Worm (Caenorhabditis elegans) whole organism, L4 larva: ENCODE measurements around the gene cpf-1.
A peak's percentile ranks its signal among the peaks of the same experiment; 100 is the strongest.

Source experiments
- F44E2.7 ChIP-seq: fragments of 200-800 bp; sonication (Bioruptor generic); IDR thresholded peaks from 2 replicates; pipeline ENCODE4 v2.1.2; 2022; ENCODE audit warnings: missing genetic modification characterization, missing compliant biosample characterization
- F49E8.2 ChIP-seq: sonication (generic microtip); optimal IDR thresholded peaks from 2 replicates; lab custom pipeline; 2016; ENCODE audit warnings: missing compliant biosample characterization, mild to moderate bottlenecking, missing genetic modification characterization, borderline replicate concordance
- R02D3.7 ChIP-seq: fragments of 150-350 bp; sonication (generic microtip); optimal IDR thresholded peaks from 3 replicates; lab custom pipeline; 2014; ENCODE audit warnings: missing biosample characterization, missing genetic modification characterization
- T20F7.1 ChIP-seq: fragments of 200-800 bp; sonication (Bioruptor generic); optimal IDR thresholded peaks from 2 replicates; lab custom pipeline; 2018; ENCODE audit warnings: mild to moderate bottlenecking, missing genetic modification characterization, missing compliant biosample characterization
- T26A8.4 ChIP-seq: fragments of 200-800 bp; sonication (Bioruptor generic); IDR thresholded peaks from 2 replicates; pipeline ENCODE4 v1.3.6; 2022; ENCODE audit warnings: missing genetic modification characterization, missing compliant biosample characterization
- Y105C5A.15 ChIP-seq: fragments of 200-800 bp; sonication (Bioruptor generic); IDR thresholded peaks from 2 replicates; pipeline ENCODE4 v1.3.6; 2022; ENCODE audit warnings: missing genetic modification characterization, missing compliant biosample characterization
- aha-1 ChIP-seq: fragments of 150-350 bp; peaks from one replicate; lab custom pipeline; 2014; ENCODE audit warnings: missing biosample characterization, missing genetic modification characterization
- attf-4 ChIP-seq: sonication (generic microtip); optimal IDR thresholded peaks from 3 replicates; lab custom pipeline; 2017; ENCODE audit warnings: missing biosample characterization, missing genetic modification characterization
- ceh-28 ChIP-seq: fragments of 150-350 bp; optimal IDR thresholded peaks from 2 replicates; lab custom pipeline; 2014; ENCODE audit warnings: missing biosample characterization, missing genetic modification reagents, missing genetic modification characterization
- ces-1 ChIP-seq: fragments of 150-350 bp; sonication (generic microtip); optimal IDR thresholded peaks from 4 replicates; lab custom pipeline; 2014; ENCODE audit warnings: missing biosample characterization, missing genetic modification reagents, missing genetic modification characterization
- cey-2 ChIP-seq: sonication (generic microtip); optimal IDR thresholded peaks from 3 replicates; lab custom pipeline; 2017; ENCODE audit warnings: missing genetic modification characterization, mild to moderate bottlenecking, missing compliant biosample characterization, antibody characterized with exemption, borderline replicate concordance; ENCODE audit not compliant: insufficient read depth
- ctbp-1 ChIP-seq: fragments of 200-800 bp; sonication (Bioruptor generic); IDR thresholded peaks from 2 replicates; pipeline ENCODE4 v1.3.6; 2022; ENCODE audit warnings: missing genetic modification reagents, missing genetic modification characterization, missing compliant biosample characterization
- daf-16 ChIP-seq, 3 experiments: sonication (generic microtip); optimal IDR thresholded peaks; 2 replicates each; lab custom pipeline; 2016 to 2017; ENCODE audit warnings: missing genetic modification characterization in 3 of 3, missing genetic modification reagents in 3 of 3, mild to moderate bottlenecking in 2 of 3, missing compliant biosample characterization in 2 of 3, missing biosample characterization in 1 of 3, moderate library complexity in 1 of 3
- daf-19 ChIP-seq: fragments of 200-800 bp; sonication (Bioruptor generic); conservative IDR thresholded peaks from 2 replicates; pipeline ENCODE4 v1.3.6; 2022; ENCODE audit warnings: missing genetic modification characterization, missing compliant biosample characterization
- dpl-1 ChIP-seq: fragments of 150-350 bp; optimal IDR thresholded peaks from 2 replicates; lab custom pipeline; 2014; ENCODE audit warnings: missing biosample characterization, missing genetic modification reagents, missing genetic modification characterization
- egl-43 ChIP-seq: fragments of 200-800 bp; sonication (Bioruptor generic); IDR thresholded peaks from 2 replicates; pipeline ENCODE4 v1.3.6; 2022; ENCODE audit warnings: missing genetic modification reagents, missing genetic modification characterization, missing compliant biosample characterization
- fkh-10 ChIP-seq: fragments of 150-350 bp; optimal IDR thresholded peaks from 2 replicates; lab custom pipeline; 2014; ENCODE audit warnings: missing biosample characterization, missing genetic modification reagents, missing genetic modification characterization
- fos-1 ChIP-seq: fragments of 150-350 bp; optimal IDR thresholded peaks from 2 replicates; lab custom pipeline; 2014; ENCODE audit warnings: missing biosample characterization, missing genetic modification characterization
- hif-1 ChIP-seq, 2 experiments: sonication (generic microtip); optimal IDR thresholded peaks; 2 replicates each; lab custom pipeline; 2016 to 2017; ENCODE audit warnings: missing compliant biosample characterization in 2 of 2, missing genetic modification characterization in 2 of 2, missing genetic modification reagents in 2 of 2, missing genotype in 2 of 2, mild to moderate bottlenecking in 1 of 2
- hlh-11 ChIP-seq: fragments of 200-800 bp; sonication (Bioruptor generic); optimal IDR thresholded peaks from 2 replicates; lab custom pipeline; 2018; ENCODE audit warnings: mild to moderate bottlenecking, missing genetic modification characterization, missing compliant biosample characterization
- hlh-30 ChIP-seq: sonication (generic microtip); optimal IDR thresholded peaks from 2 replicates; lab custom pipeline; 2017; ENCODE audit warnings: antibody characterized with exemption, mild to moderate bottlenecking, missing genetic modification characterization, missing compliant biosample characterization; ENCODE audit not compliant: insufficient read depth
- hmg-1.1 ChIP-seq: fragments of 200-800 bp; sonication (Bioruptor generic); IDR thresholded peaks from 2 replicates; pipeline ENCODE4 v1.3.6; 2022; ENCODE audit warnings: missing genetic modification reagents, missing genetic modification characterization, missing compliant biosample characterization
- lim-7 ChIP-seq: fragments of 200-800 bp; sonication (Bioruptor generic); IDR thresholded peaks from 2 replicates; pipeline ENCODE4 v1.3.6; 2022; ENCODE audit warnings: missing genetic modification characterization, missing compliant biosample characterization
- lin-1 ChIP-seq: fragments of 200-800 bp; sonication (Bioruptor generic); IDR thresholded peaks from 2 replicates; pipeline ENCODE4 v1.3.6; 2022; ENCODE audit warnings: missing genetic modification reagents, missing genetic modification characterization, missing compliant biosample characterization
- lin-13 ChIP-seq: fragments of 150-350 bp; optimal IDR thresholded peaks from 2 replicates; lab custom pipeline; 2014; ENCODE audit warnings: missing biosample characterization, missing genetic modification reagents, missing genetic modification characterization
- lin-15B ChIP-seq: fragments of 150-350 bp; sonication (generic microtip); optimal IDR thresholded peaks from 3 replicates; lab custom pipeline; 2014; ENCODE audit warnings: missing biosample characterization, missing genetic modification characterization
- lin-38 ChIP-seq: fragments of 200-800 bp; sonication (Bioruptor generic); IDR thresholded peaks from 2 replicates; pipeline ENCODE4 v1.3.6; 2022; ENCODE audit warnings: missing genetic modification reagents, missing genetic modification characterization, missing compliant biosample characterization
- lir-3 ChIP-seq: sonication (generic microtip); optimal IDR thresholded peaks from 2 replicates; lab custom pipeline; 2016; ENCODE audit warnings: mild to moderate bottlenecking, missing genetic modification characterization, missing compliant biosample characterization
- lsy-2 ChIP-seq, 2 experiments: fragments of 150-350 bp in 1 of 2; sonication (generic microtip) in 1 of 2; optimal IDR thresholded peaks; 2 replicates each; lab custom pipeline; 2014 to 2017; ENCODE audit warnings: missing biosample characterization in 2 of 2, missing genetic modification characterization in 2 of 2
- mdl-1 ChIP-seq, 2 experiments: fragments of 150-350 bp in 1 of 2; sonication (generic microtip) in 1 of 2; optimal IDR thresholded peaks; 2 replicates each; lab custom pipeline; 2014 to 2017; ENCODE audit warnings: missing biosample characterization in 2 of 2, missing genetic modification characterization in 2 of 2
- mep-1 ChIP-seq: fragments of 150-350 bp; sonication (generic microtip); optimal IDR thresholded peaks from 3 replicates; lab custom pipeline; 2014; ENCODE audit warnings: missing biosample characterization, missing genetic modification characterization
- mes-2 ChIP-seq: sonication (generic microtip); optimal IDR thresholded peaks from 2 replicates; lab custom pipeline; 2016; ENCODE audit warnings: missing genotype, mild to moderate bottlenecking, missing genetic modification characterization, missing compliant biosample characterization; ENCODE audit not compliant: poor library complexity, severe bottlenecking
- mxl-2 ChIP-seq: fragments of 200-800 bp; sonication (Bioruptor generic); conservative IDR thresholded peaks from 2 replicates; pipeline ENCODE4 v1.3.6; 2022; ENCODE audit warnings: missing genetic modification reagents, missing genetic modification characterization, missing compliant biosample characterization
- mxl-3 ChIP-seq: fragments of 200-800 bp; sonication (Bioruptor generic); optimal IDR thresholded peaks from 2 replicates; lab custom pipeline; 2018; ENCODE audit warnings: mild to moderate bottlenecking, missing genetic modification characterization, missing compliant biosample characterization
- nhr-102 ChIP-seq: sonication (generic microtip); optimal IDR thresholded peaks from 2 replicates; lab custom pipeline; 2016; ENCODE audit warnings: mild to moderate bottlenecking, missing genetic modification characterization, moderate library complexity, missing compliant biosample characterization
- nhr-11 ChIP-seq: fragments of 150-350 bp; optimal IDR thresholded peaks from 2 replicates; lab custom pipeline; 2014; ENCODE audit warnings: missing biosample characterization, missing genetic modification characterization
- nhr-237 ChIP-seq: sonication (generic microtip); optimal IDR thresholded peaks from 2 replicates; lab custom pipeline; 2017; ENCODE audit warnings: missing biosample characterization, missing genetic modification characterization
- nhr-28 ChIP-seq: fragments of 150-350 bp; optimal IDR thresholded peaks from 2 replicates; lab custom pipeline; 2014; ENCODE audit warnings: missing biosample characterization, missing genetic modification characterization
- nhr-42 ChIP-seq: fragments of 200-800 bp; sonication (Bioruptor generic); IDR thresholded peaks from 2 replicates; pipeline ENCODE4 v1.3.6; 2022; ENCODE audit warnings: missing genetic modification characterization, missing compliant biosample characterization
- nhr-6 ChIP-seq: fragments of 150-350 bp; optimal IDR thresholded peaks from 2 replicates; lab custom pipeline; 2014; ENCODE audit warnings: missing biosample characterization, missing genetic modification characterization
- nhr-77 ChIP-seq: fragments of 150-350 bp; optimal IDR thresholded peaks from 2 replicates; lab custom pipeline; 2014; ENCODE audit warnings: missing biosample characterization, missing genetic modification characterization
- rbr-2 ChIP-seq: sonication (generic microtip); optimal IDR thresholded peaks from 2 replicates; lab custom pipeline; 2016; ENCODE audit warnings: missing genotype, missing genetic modification characterization, missing compliant biosample characterization
- sdz-12 ChIP-seq: fragments of 200-800 bp; sonication (Bioruptor generic); optimal IDR thresholded peaks from 2 replicates; lab custom pipeline; 2018; ENCODE audit warnings: mild to moderate bottlenecking, missing genetic modification characterization, missing compliant biosample characterization
- set-16 ChIP-seq: fragments of 200-800 bp; sonication (Bioruptor generic); IDR thresholded peaks from 2 replicates; pipeline ENCODE4 v1.3.6; 2022; ENCODE audit warnings: missing genetic modification reagents, missing genetic modification characterization, missing compliant biosample characterization
- snpc-1.2 ChIP-seq: fragments of 200-800 bp; sonication (Bioruptor generic); IDR thresholded peaks from 2 replicates; pipeline ENCODE4 v1.3.6; 2022; ENCODE audit warnings: missing genetic modification reagents, missing genetic modification characterization, missing compliant biosample characterization
- spr-1 ChIP-seq: sonication (generic microtip); optimal IDR thresholded peaks from 2 replicates; lab custom pipeline; 2016; ENCODE audit warnings: mild to moderate bottlenecking, missing genetic modification characterization, missing compliant biosample characterization
- unc-39 ChIP-seq: sonication (generic microtip); optimal IDR thresholded peaks from 2 replicates; lab custom pipeline; 2017; ENCODE audit warnings: missing biosample characterization, missing genetic modification characterization
- zag-1 ChIP-seq: fragments of 150-350 bp; optimal IDR thresholded peaks from 2 replicates; lab custom pipeline; 2014; ENCODE audit warnings: missing biosample characterization, missing genetic modification characterization
- zfp-3 ChIP-seq: fragments of 200-800 bp; sonication (Bioruptor generic); conservative IDR thresholded peaks from 2 replicates; pipeline ENCODE4 v1.3.6; 2022; ENCODE audit warnings: missing genetic modification reagents, missing genetic modification characterization, missing compliant biosample characterization

The cpf-1 gene

ce11 chrII:8602337-8602944 is at the start of gene cpf-1, which contains the start of gene rpl-26:
Gene cpf-1 (minus strand): TSS chrII:8602440.
Gene rpl-26 (plus strand): TSS chrII:8602785.
- TF ChIP-seq ctbp-1 (no peak), lin-13 (no peak), lin-38 (peak; percentile 63), nhr-237 (tag; lab: Kevin White, UChicago) (no peak), zag-1 (tag; lab: Kevin White, UChicago) (no peak), R02D3.7 (tag; lab: Kevin White, UChicago) (no peak), cey-2 (no peak), ceh-28 (tag; lab: Kevin White, UChicago) (no peak), sdz-12 (no peak), daf-16 (GFP tag; optimal IDR thresholded peaks at IDR 0.05; lab: Kevin White, UChicago) (no peak), daf-16 (tag; optimal IDR thresholded peaks at IDR 0.05; lab: Kevin White, UChicago) (no peak), aha-1 (tag; lab: Kevin White, UChicago) (peak; percentile 61), F49E8.2 (tag; lab: Kevin White, UChicago) (no peak), hlh-11 (tag; lab: Kevin White, UChicago) (peak; percentile 28), lir-3 (no peak), hmg-1.1 (GFP tag; lab: Robert Waterston, UW) (0 out of 2 replicates have a peak, but pooled peaks have one; percentile 21), lsy-2 (tag; optimal IDR thresholded peaks at IDR 0.05; lab: Kevin White, UChicago) (peak in 1 of 2 experiments; percentile 89), fkh-10 (GFP tag; lab: Kevin White, UChicago) (peak; percentile 24), nhr-28 (tag; lab: Kevin White, UChicago) (peak; percentile 78), lin-15B (no peak), fos-1 (tag; lab: Kevin White, UChicago) (no peak), mxl-3 (no peak), mes-2 (tag; lab: Kevin White, UChicago) (peak; percentile 78), nhr-11 (tag; lab: Kevin White, UChicago) (peak; percentile 23), dpl-1 (peak; percentile 70), nhr-6 (peak; percentile 15), ces-1 (GFP tag; lab: Kevin White, UChicago) (no peak), T20F7.1 (GFP tag; lab: Kevin White, UChicago) (no peak), rbr-2 (peak; percentile 32), nhr-77 (tag; lab: Kevin White, UChicago) (peak; percentile 57), nhr-42 (GFP tag; lab: Robert Waterston, UW) (no peak), T26A8.4 (0 out of 2 replicates have a peak, but pooled peaks have one; percentile 11)
- TF ChIP-seq, all 104 proteins: peak for 14

- no peak for TF ChIP-seq dpl-1
- TF ChIP-seq F44E2.7 (GFP tag; lab: Robert Waterston, UW), result no peak
- TF ChIP-seq mes-2 (tag; lab: Kevin White, UChicago), result peak; percentile 23
- TF ChIP-seq lin-1, result no peak
- TF ChIP-seq hif-1 (tag; optimal IDR thresholded peaks at IDR 0.05; lab: Kevin White, UChicago), result no peak
- TF ChIP-seq mxl-2, result no peak
- TF ChIP-seq unc-39 (tag; lab: Kevin White, UChicago), result no peak
- TF ChIP-seq nhr-102, result no peak
- TF ChIP-seq lsy-2 (tag; optimal IDR thresholded peaks at IDR 0.05; lab: Kevin White, UChicago), result no peak
- TF ChIP-seq attf-4, result no peak
- TF ChIP-seq lim-7, result no peak
- no peak for TF ChIP-seq egl-43 (GFP tag; lab: Robert Waterston, UW)
- TF ChIP-seq daf-19 (GFP tag; lab: Robert Waterston, UW), result no peak
- peak in 1 of 2 experiments; percentile 64 for TF ChIP-seq mdl-1 (tag; optimal IDR thresholded peaks at IDR 0.05; lab: Kevin White, UChicago)
- TF ChIP-seq aha-1 (tag; lab: Kevin White, UChicago), result peak; percentile 4
- no peak for TF ChIP-seq snpc-1.2 (GFP tag; lab: Robert Waterston, UW)
- peak; percentile 72 for TF ChIP-seq hlh-30 (tag; lab: Kevin White, UChicago)
- no peak for TF ChIP-seq Y105C5A.15
- no peak for TF ChIP-seq nhr-237 (tag; lab: Kevin White, UChicago)
- TF ChIP-seq fos-1 (tag; lab: Kevin White, UChicago), result no peak
- TF ChIP-seq zfp-3, result no peak
- no peak for TF ChIP-seq nhr-11 (tag; lab: Kevin White, UChicago)
- no peak for TF ChIP-seq set-16 (GFP tag; lab: Robert Waterston, UW)
- TF ChIP-seq mep-1, result no peak
- no peak for TF ChIP-seq spr-1 (tag; lab: Kevin White, UChicago)
These were observed 48.5 kb upstream of the cpf-1 start, which contains the start of gene pyr-1 for ce11 chrII:8650644-8651159. Gene pyr-1 (plus strand): TSS chrII:8651109.
